Worm (Caenorhabditis elegans): ENCODE measurements around the gene F59A6.10.

F59A6.10 gene

DNA sequence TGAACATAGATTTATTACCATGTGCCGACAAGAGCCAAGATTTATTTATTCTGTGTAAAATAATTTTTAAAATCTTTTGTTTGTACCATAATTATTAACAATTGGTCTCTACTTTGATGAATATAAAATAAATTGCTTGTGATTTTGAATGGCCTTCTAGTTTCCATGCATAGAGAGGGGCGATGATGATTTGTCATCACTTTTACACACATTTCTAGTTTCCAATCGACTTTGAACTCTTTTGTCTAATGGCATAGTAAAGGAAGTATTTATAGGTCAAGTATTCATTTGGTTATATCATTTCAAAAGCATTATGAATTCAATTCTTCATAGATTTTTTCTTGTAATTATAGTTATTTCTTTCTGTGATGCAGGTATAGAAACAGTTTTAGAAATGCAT is at the start of gene F59A6.10:
TSS of gene F59A6.10 (plus strand) at position 301 of the 400 bp plus-strand sequence.
- TF ChIP-seq tbx-37 (GFP tag; conservative IDR thresholded peaks at IDR 0.05) (no peak), ets-7 (tag; optimal IDR thresholded peaks at IDR 0.05) (no peak), hnd-1 (tag; optimal IDR thresholded peaks at IDR 0.05) (no peak), tbx-11 (GFP tag; IDR thresholded peaks at IDR 0.05) (no peak), ceh-13 (GFP tag; optimal IDR thresholded peaks at IDR 0.05) (no peak), B0310.2 (tag; optimal IDR thresholded peaks at IDR 0.05) (no peak), ceh-36 (tag; optimal IDR thresholded peaks at IDR 0.05) (no peak), aly-1 (tag; optimal IDR thresholded peaks at IDR 0.05) (no peak), flt-1 (GFP tag; IDR thresholded peaks at IDR 0.05) (no peak), hmbx-1 (tag; optimal IDR thresholded peaks at IDR 0.05) (no peak), scrt-1 (GFP tag; IDR thresholded peaks at IDR 0.05) (no peak), tra-4 (tag; optimal IDR thresholded peaks at IDR 0.05) (no peak), sea-1 (GFP tag; conservative IDR thresholded peaks at IDR 0.05) (no peak), F13C5.2 (tag; optimal IDR thresholded peaks at IDR 0.05) (no peak), ama-1 (optimal IDR thresholded peaks at IDR 0.05) (no peak), pes-1 (GFP tag; IDR thresholded peaks at IDR 0.05) (no peak), hmg-4 (GFP tag; optimal IDR thresholded peaks at IDR 0.05) (no peak)

DNA sequence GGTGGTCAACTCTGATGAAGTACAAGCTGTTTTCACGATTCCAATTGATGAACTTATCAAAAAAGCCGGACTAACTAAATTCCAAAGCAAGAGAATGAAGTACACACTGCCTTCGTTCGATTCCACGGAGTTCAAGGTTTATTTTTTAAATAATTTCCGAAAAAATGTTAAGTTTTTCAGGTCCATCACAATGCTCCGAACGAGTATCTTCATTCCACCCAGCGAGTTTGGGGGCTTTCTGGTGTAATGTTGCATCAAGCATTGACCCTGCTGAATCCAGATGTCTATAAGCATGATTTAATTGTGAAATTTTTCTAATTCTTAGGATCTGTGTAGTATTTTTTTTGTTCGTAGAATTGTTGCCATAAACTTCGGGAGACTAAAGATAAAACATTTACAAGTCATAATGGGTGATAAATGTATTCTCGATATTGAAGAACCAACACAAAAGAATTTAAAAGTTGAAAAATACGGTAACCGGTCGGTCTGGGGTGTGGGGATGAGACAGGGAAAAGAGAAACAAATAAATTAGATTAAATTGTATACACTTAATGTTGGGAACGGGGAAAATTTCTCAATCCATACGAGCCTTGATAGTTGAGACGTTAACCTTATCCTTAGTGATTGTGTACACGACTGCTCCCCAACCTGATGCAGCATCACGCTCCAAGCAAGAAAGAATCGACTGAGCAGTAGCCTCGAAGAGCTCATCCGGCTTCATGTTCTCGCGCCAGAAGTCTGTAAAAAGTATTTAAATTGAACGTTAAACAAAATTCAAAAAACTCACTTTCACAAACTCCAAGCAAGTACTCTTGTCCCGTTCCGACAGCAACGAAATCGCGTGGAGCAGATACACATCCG is 49.4 kb upstream of the F59A6.10 start:
- TF ChIP-seq ets-7 (tag; optimal IDR thresholded peaks at IDR 0.05) (no peak), aly-1 (tag; optimal IDR thresholded peaks at IDR 0.05) (no peak), tbx-11 (GFP tag; IDR thresholded peaks at IDR 0.05) (no peak), flt-1 (GFP tag; IDR thresholded peaks at IDR 0.05) (no peak), ama-1 (optimal IDR thresholded peaks at IDR 0.05) (no peak)

DNA sequence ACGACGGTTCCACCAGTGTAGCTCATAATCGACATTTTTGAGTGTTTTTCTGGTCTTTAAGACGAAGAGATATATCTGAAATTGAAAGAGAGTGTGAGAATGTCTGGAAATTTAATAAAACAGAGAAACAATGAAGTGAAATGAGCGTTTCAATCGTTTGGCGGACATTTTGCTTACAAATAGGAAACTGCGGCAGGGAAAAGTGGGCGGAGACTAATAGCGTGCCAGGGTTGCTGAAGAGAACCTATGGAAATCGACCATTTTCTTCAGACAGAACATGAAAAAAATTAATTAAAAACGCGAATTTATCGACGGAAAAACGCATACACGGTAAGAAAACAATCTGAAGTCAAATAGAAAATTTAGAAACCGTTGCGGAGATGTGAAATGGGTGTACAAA is 48.4 kb upstream of the F59A6.10 start, which contains the start of gene pbs-3:
TSS of gene pbs-3 (minus strand) at position 75 of the 400 bp plus-strand sequence.
- TF ChIP-seq ceh-36 (tag; optimal IDR thresholded peaks at IDR 0.05) (no peak), ets-7 (tag; optimal IDR thresholded peaks at IDR 0.05) (peak; percentile 3), sea-1 (GFP tag; conservative IDR thresholded peaks at IDR 0.05) (0 out of 2 replicates have a peak, but pooled peaks have one; percentile 23), F13C5.2 (tag; optimal IDR thresholded peaks at IDR 0.05) (peak; percentile 16), tbx-37 (GFP tag; conservative IDR thresholded peaks at IDR 0.05) (peak; percentile 54; the same call in 1 of the 2 replicates)

DNA sequence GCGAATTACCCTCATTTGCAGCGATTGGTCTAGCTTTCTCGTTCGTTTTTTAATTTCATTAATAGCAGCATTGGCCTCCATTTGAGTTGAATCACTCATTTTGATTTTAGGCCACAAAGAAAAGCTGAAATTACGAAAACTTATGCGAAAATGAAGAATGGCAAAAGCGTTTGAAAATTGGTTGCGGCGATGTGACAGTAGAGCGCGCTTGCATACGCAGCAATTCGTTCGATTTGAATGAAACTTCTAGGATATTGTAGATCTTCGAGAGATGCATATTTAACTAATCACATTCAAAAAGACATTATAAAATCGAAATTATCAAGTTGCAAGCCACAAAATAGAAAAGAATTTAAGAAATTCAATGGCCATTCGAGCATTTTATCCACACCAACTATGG is 44.0 kb upstream of the F59A6.10 start, which contains the start of gene ulp-2:
TSS of gene ulp-2 (minus strand) at position 158 of the 400 bp plus-strand sequence.
- TF ChIP-seq hmbx-1 (tag; optimal IDR thresholded peaks at IDR 0.05) (no peak), pes-1 (GFP tag; IDR thresholded peaks at IDR 0.05) (no peak), B0310.2 (tag; optimal IDR thresholded peaks at IDR 0.05) (no peak), scrt-1 (GFP tag; IDR thresholded peaks at IDR 0.05) (no peak), aly-1 (tag; optimal IDR thresholded peaks at IDR 0.05) (no peak), tbx-37 (GFP tag; conservative IDR thresholded peaks at IDR 0.05) (no peak), hmg-4 (GFP tag; optimal IDR thresholded peaks at IDR 0.05) (no peak), ceh-36 (tag; optimal IDR thresholded peaks at IDR 0.05) (no peak), sea-1 (GFP tag; conservative IDR thresholded peaks at IDR 0.05) (no peak), F13C5.2 (tag; optimal IDR thresholded peaks at IDR 0.05) (no peak), ceh-13 (GFP tag; optimal IDR thresholded peaks at IDR 0.05) (no peak), flt-1 (GFP tag; IDR thresholded peaks at IDR 0.05) (no peak), ama-1 (optimal IDR thresholded peaks at IDR 0.05) (no peak), ets-7 (tag; optimal IDR thresholded peaks at IDR 0.05) (no peak), tbx-11 (GFP tag; IDR thresholded peaks at IDR 0.05) (no peak), hnd-1 (tag; optimal IDR thresholded peaks at IDR 0.05) (no peak), tra-4 (tag; optimal IDR thresholded peaks at IDR 0.05) (no peak)

DNA sequence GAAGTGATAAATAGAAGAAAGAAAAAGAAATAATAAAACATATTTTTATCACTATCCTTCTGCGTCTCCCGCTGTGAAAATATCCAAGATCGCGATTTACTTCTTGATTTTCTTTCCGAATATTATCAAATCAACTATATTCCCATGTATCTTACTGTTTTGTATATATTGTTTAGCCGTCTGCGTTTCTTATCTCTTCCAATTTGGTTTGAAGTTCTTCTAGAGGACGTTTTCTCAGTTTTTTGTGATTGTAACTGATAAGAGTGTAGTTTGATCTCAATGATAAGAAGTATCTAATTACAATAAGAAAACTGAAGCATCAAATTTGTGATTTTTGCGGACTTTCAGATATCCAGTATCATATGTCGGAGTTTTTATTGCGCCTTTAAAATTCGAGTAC is 43.1 kb upstream of the F59A6.10 start:
- TF ChIP-seq hmbx-1 (tag; optimal IDR thresholded peaks at IDR 0.05) (no peak), ama-1 (optimal IDR thresholded peaks at IDR 0.05) (no peak), ets-7 (tag; optimal IDR thresholded peaks at IDR 0.05) (no peak), scrt-1 (GFP tag; IDR thresholded peaks at IDR 0.05) (no peak), hnd-1 (tag; optimal IDR thresholded peaks at IDR 0.05) (no peak), hmg-4 (GFP tag; optimal IDR thresholded peaks at IDR 0.05) (no peak), ceh-13 (GFP tag; optimal IDR thresholded peaks at IDR 0.05) (no peak), pes-1 (GFP tag; IDR thresholded peaks at IDR 0.05) (no peak), tra-4 (tag; optimal IDR thresholded peaks at IDR 0.05) (no peak), sea-1 (GFP tag; conservative IDR thresholded peaks at IDR 0.05) (no peak)

DNA sequence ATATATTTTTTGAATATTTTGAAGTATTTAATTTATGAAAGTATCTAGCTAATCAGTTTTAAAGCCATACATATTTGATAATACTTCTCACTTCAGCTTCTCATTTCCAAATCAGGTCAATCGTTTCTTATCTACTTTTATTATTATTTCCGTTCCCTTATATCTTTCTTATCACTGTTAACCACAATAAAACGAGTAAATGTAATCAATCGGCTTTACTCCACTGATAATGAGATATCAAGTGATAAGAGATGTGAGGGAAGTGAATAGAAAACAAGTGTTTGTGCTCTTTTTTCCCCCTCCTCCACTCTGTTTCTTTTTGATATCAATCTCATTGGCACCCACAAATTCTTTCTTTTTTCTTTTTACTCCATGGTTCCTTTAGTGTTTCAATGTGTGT is 37.2 kb upstream of the F59A6.10 start:
- TF ChIP-seq hmbx-1 (tag; optimal IDR thresholded peaks at IDR 0.05) (no peak), ceh-13 (GFP tag; optimal IDR thresholded peaks at IDR 0.05) (no peak), ets-7 (tag; optimal IDR thresholded peaks at IDR 0.05) (no peak), ama-1 (optimal IDR thresholded peaks at IDR 0.05) (no peak), hnd-1 (tag; optimal IDR thresholded peaks at IDR 0.05) (no peak), ceh-36 (tag; optimal IDR thresholded peaks at IDR 0.05) (no peak), hmg-4 (GFP tag; optimal IDR thresholded peaks at IDR 0.05) (no peak), F13C5.2 (tag; optimal IDR thresholded peaks at IDR 0.05) (no peak), tra-4 (tag; optimal IDR thresholded peaks at IDR 0.05) (no peak), tbx-11 (GFP tag; IDR thresholded peaks at IDR 0.05) (no peak), flt-1 (GFP tag; IDR thresholded peaks at IDR 0.05) (no peak), scrt-1 (GFP tag; IDR thresholded peaks at IDR 0.05) (no peak)

DNA sequence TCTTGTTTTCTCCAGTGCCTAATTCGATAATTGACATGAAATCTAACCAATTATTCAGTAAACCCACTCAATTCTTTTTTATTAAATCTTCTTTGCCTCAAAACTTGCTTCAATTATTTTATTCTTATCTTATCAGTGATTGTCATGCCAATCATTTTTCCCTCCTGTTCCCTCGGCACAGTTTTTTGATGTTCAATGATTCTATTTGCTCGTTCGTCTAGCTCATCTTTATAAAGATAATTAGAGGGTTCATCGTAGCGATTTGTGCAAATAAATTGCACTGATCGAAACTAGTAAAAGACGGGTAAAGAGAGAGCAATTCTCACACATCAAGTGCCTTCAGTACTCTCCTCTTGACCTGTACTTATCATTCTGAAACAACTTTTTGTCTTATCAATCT is 36.1 kb upstream of the F59A6.10 start:
- TF ChIP-seq flt-1 (GFP tag; IDR thresholded peaks at IDR 0.05) (no peak), pes-1 (GFP tag; IDR thresholded peaks at IDR 0.05) (no peak), tra-4 (tag; optimal IDR thresholded peaks at IDR 0.05) (no peak), hnd-1 (tag; optimal IDR thresholded peaks at IDR 0.05) (no peak), ceh-13 (GFP tag; optimal IDR thresholded peaks at IDR 0.05) (no peak), sea-1 (GFP tag; conservative IDR thresholded peaks at IDR 0.05) (no peak), F13C5.2 (tag; optimal IDR thresholded peaks at IDR 0.05) (no peak), aly-1 (tag; optimal IDR thresholded peaks at IDR 0.05) (no peak), tbx-11 (GFP tag; IDR thresholded peaks at IDR 0.05) (no peak), B0310.2 (tag; optimal IDR thresholded peaks at IDR 0.05) (no peak), hmg-4 (GFP tag; optimal IDR thresholded peaks at IDR 0.05) (no peak), hmbx-1 (tag; optimal IDR thresholded peaks at IDR 0.05) (no peak)

All from whole organism, early embryonic.